Worm (Caenorhabditis elegans): ENCODE measurements around the gene madf-9.

Gene madf-9

DNA sequence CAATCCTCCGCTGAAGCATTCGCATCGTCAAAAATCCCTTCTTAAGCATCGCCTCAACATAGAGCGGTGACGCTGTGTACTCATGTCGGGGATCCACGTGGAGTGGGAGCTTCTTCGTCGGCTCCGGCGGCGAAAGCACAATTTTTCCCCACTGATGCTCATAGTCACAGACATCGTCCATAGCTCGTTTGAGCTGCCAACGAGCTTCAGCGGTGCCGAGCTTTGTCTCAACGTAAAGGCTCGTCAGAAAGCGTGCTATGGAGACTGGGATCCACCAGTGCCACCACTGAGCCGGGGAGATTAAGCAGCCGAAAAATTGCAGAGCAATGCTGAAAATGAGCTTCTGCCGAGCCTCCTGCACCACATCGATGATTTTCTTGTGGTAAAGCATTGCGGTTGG is 46.1 kb upstream of the madf-9 start:
- no peak for TF ChIP-seq ceh-28 (tag; optimal IDR thresholded peaks at IDR 0.05)
- no peak for TF ChIP-seq lin-15B (tag; optimal IDR thresholded peaks at IDR 0.05)
- no peak for TF ChIP-seq fos-1 (tag; optimal IDR thresholded peaks at IDR 0.05)
- TF ChIP-seq ama-1 (optimal IDR thresholded peaks at IDR 0.05): no peak
- TF ChIP-seq hmg-11 (tag; optimal IDR thresholded peaks at IDR 0.05): no peak

DNA sequence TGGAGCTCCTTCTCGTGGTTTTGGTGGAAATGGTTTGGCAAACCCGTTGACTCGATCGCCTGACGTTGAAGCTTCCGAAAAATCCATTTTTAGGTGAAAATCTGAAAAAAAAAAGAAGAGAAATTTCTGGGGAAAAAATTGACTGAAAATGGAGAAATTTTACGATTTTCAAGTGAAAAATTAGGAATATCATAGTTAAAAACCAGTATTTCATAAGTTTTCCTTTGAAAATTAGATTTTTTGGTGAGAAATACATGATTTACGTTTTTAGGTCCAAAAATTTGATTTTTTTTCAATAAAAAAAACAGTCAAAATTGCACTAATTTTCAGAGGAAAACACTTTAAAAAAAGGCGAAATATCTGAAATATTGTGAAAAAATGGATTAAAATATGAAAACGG is 43.4 kb upstream of the madf-9 start, which contains the start of gene taf-2:
TSS of gene taf-2 (minus strand) at position 101 of the 400 bp plus-strand sequence.
- TF ChIP-seq elt-2 (tag; optimal IDR thresholded peaks at IDR 0.05): no peak
- TF ChIP-seq elt-3 (tag; optimal IDR thresholded peaks at IDR 0.05): no peak
- no peak for TF ChIP-seq egl-27 (tag; optimal IDR thresholded peaks at IDR 0.05)
- no peak for TF ChIP-seq aly-2 (tag; optimal IDR thresholded peaks at IDR 0.05)
- no peak for TF ChIP-seq fos-1 (tag; optimal IDR thresholded peaks at IDR 0.05)
- TF ChIP-seq ama-1 (optimal IDR thresholded peaks at IDR 0.05): no peak
- TF ChIP-seq unc-39 (tag; optimal IDR thresholded peaks at IDR 0.05): no peak
- TF ChIP-seq lin-39 (tag; optimal IDR thresholded peaks at IDR 0.05): no peak
- TF ChIP-seq nhr-11 (tag; optimal IDR thresholded peaks at IDR 0.05): no peak
- TF ChIP-seq R02D3.7 (tag; optimal IDR thresholded peaks at IDR 0.05): no peak
- no peak for TF ChIP-seq lsy-12 (tag; optimal IDR thresholded peaks at IDR 0.05)
- TF ChIP-seq nhr-237 (tag; optimal IDR thresholded peaks at IDR 0.05): no peak
- no peak for TF ChIP-seq nhr-25 (tag; optimal IDR thresholded peaks at IDR 0.05)
- no peak for TF ChIP-seq pqm-1 (tag; optimal IDR thresholded peaks at IDR 0.05)
- TF ChIP-seq sea-2 (GFP tag; optimal IDR thresholded peaks at IDR 0.05): no peak
- TF ChIP-seq nhr-12 (tag; optimal IDR thresholded peaks at IDR 0.05): no peak
- TF ChIP-seq nhr-43 (tag; optimal IDR thresholded peaks at IDR 0.05; ENCODE audit: poor library complexity, severe bottlenecking): no peak

DNA sequence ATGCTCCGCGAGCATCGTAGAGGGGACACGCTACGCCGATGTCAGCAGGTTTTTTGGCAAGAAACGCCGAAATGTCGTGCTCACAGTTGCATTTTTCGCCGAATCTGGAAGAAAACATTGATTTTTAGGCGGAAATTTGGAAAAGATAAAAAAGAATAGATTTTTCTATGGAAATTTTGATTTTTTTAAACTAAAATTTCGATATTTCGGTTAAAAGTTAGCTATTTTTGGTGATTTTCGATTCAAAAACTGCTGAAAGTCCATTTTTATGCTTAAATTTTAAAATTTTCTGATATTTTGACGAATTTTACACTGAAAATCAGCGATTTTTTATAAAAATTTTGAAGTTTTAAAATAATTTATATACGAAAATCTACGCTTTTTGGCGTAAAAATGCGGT is 39.5 kb upstream of the madf-9 start:
- TF ChIP-seq nhr-237 (tag; optimal IDR thresholded peaks at IDR 0.05) (no peak), sea-2 (GFP tag; optimal IDR thresholded peaks at IDR 0.05) (no peak), egl-27 (tag; optimal IDR thresholded peaks at IDR 0.05) (no peak)

- TF ChIP-seq nhr-67 (tag; optimal IDR thresholded peaks at IDR 0.05): no peak
- TF ChIP-seq tbx-2 (tag; optimal IDR thresholded peaks at IDR 0.05): no peak
- no peak for TF ChIP-seq nhr-12 (tag; optimal IDR thresholded peaks at IDR 0.05)
- TF ChIP-seq ZK546.5 (tag; optimal IDR thresholded peaks at IDR 0.05): no peak
- no peak for TF ChIP-seq lin-15B (tag; optimal IDR thresholded peaks at IDR 0.05)
- TF ChIP-seq elt-1 (tag; optimal IDR thresholded peaks at IDR 0.05): no peak
- no peak for TF ChIP-seq ceh-9 (tag; optimal IDR thresholded peaks at IDR 0.05)
- no peak for TF ChIP-seq nhr-237 (tag; optimal IDR thresholded peaks at IDR 0.05)
- TF ChIP-seq nhr-77 (tag; optimal IDR thresholded peaks at IDR 0.05): no peak
- TF ChIP-seq ztf-4 (tag; optimal IDR thresholded peaks at IDR 0.05): no peak
- no peak for TF ChIP-seq ceh-28 (tag; optimal IDR thresholded peaks at IDR 0.05)
Measured at ce11 chrIV:3598452-3598851, 38.4 kb upstream of the madf-9 start, which contains the start of gene Y37E11B.5. Gene Y37E11B.5 (minus strand): TSS chrIV:3598552.

DNA sequence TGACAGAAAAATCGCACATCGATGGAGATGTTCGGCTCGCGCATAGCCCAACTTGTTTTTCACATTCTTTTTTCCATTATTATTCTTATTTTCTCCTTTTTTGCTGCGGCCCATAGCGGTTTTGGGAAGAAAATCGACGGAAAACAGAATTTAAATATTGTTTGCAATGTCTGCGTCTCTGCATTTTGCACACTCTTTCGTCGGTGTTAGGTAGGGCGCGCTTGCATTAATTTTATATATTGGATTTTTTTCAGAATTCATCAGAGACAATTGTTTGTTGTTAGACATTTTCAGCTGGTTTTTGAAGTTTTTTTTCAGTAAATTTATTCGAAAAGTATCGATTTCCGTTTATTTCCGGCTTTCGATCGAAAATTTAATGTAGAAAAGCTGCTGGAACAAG is 37.8 kb upstream of the madf-9 start, which contains the start of gene Y37E11B.6:
TSS of gene Y37E11B.6 (minus strand) at position 181 of the 400 bp plus-strand sequence.
- TF ChIP-seq nhr-28 (tag; optimal IDR thresholded peaks at IDR 0.05) (no peak), nhr-25 (tag; optimal IDR thresholded peaks at IDR 0.05) (peak; percentile 22), elt-3 (tag; optimal IDR thresholded peaks at IDR 0.05) (no peak), sea-2 (GFP tag; optimal IDR thresholded peaks at IDR 0.05) (no peak), lin-15B (tag; optimal IDR thresholded peaks at IDR 0.05) (peak; percentile 42), pha-4 (tag; optimal IDR thresholded peaks at IDR 0.05) (peak; percentile 2)

DNA sequence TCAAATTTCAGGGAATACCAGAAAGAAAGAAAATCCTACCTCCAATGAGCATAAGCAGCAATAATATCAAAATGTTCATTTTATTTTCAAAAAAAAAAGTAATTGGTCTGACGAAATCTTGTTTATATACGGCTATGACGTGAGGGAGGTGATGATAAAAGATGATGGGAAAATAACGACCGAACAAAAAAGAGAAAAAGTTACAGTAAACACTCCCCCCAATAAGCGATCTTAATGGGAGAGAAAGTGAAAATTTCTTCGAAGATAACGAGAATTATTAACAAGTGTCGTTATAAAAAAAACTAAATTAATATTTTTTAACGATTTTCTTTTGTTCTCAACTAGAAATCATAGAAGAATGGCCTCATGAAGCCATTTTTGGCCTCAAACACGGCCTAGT is 36.9 kb upstream of the madf-9 start, which contains the start of gene Y37E11B.7:
TSS of gene Y37E11B.7 (minus strand) at position 207 of the 400 bp plus-strand sequence.
- TF ChIP-seq snpc-4 (tag; optimal IDR thresholded peaks at IDR 0.05) (no peak), pha-4 (tag; optimal IDR thresholded peaks at IDR 0.05) (no peak), egl-27 (tag; optimal IDR thresholded peaks at IDR 0.05) (no peak), ztf-4 (tag; optimal IDR thresholded peaks at IDR 0.05) (no peak), ceh-82 (tag; optimal IDR thresholded peaks at IDR 0.05) (no peak), eor-1 (tag; optimal IDR thresholded peaks at IDR 0.05) (no peak), nfya-1 (tag; optimal IDR thresholded peaks at IDR 0.05; ENCODE audit: insufficient read depth) (no peak), elt-2 (tag; optimal IDR thresholded peaks at IDR 0.05) (no peak)
